Fruit fly (Drosophila melanogaster) Kc167 (cell line): ENCODE results near the gene rut.

Experiments
- h ChIP-seq: fragments of >200 bp; optimal IDR thresholded peaks from 3 replicates; lab custom pipeline; 2018; ENCODE audit warnings: missing external identifiers
- insv ChIP-seq: fragments of >200 bp; optimal IDR thresholded peaks from 3 replicates; lab custom pipeline; 2018; ENCODE audit warnings: missing external identifiers
- psq ChIP-seq: fragments of >200 bp; optimal IDR thresholded peaks from 2 replicates; lab custom pipeline; 2017; ENCODE audit warnings: missing external identifiers
- ttk ChIP-seq: sonication (Bioruptor generic); optimal IDR thresholded peaks from 2 replicates; lab custom pipeline; 2017; ENCODE audit warnings: missing external identifiers

dm6 chrX:14751162-14751561, 74.7 kb downstream of the rut start:
- TF ChIP-seq h (lab: Kevin White, UChicago), result no peak
- no peak for TF ChIP-seq insv
- no peak for TF ChIP-seq ttk (lab: Kevin White, UChicago)
- no peak for TF ChIP-seq psq (lab: Kevin White, UChicago)
